Worm (Caenorhabditis elegans): ENCODE data around the gene got-2.2.

DNA sequence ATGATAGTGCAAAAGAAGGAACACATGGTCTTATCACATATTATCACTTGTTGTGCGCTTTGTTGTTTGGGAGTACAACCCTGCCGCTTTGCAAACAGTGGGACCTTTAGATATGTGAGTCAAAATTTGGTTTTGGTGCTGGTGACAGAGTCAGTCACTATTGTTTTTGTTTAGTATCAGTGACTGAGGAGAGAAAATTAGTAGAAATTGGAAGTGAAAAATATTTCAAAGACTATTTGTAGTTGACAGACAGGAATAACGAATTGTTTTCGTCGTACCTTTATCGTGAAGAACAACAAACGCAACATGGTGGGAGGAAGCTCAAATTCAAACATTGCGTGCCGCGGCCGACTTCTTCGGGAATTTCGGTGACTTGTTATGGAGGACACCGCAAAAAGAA lies 24.2 kb upstream of the got-2.2 start, which contains the start of gene lrch-1:
- no peak for TF ChIP-seq unc-62 (GFP tag; optimal IDR thresholded peaks at IDR 0.05)
- no peak for TF ChIP-seq snpc-4 (tag; optimal IDR thresholded peaks at IDR 0.05)
- no peak for TF ChIP-seq lin-13 (tag; optimal IDR thresholded peaks at IDR 0.05)
- no peak for TF ChIP-seq unc-120 (tag; optimal IDR thresholded peaks at IDR 0.05; ENCODE audit: poor library complexity, severe bottlenecking)
- TF ChIP-seq ces-1 (GFP tag; optimal IDR thresholded peaks at IDR 0.05): no peak
- no peak for TF ChIP-seq mep-1 (tag; optimal IDR thresholded peaks at IDR 0.05)
